Fruit fly (Drosophila melanogaster) Kc167 (cell line): ENCODE results near the gene FASN1.

ENCODE experiments used
- Myc ChIP-seq: fragments of >200 bp; optimal IDR thresholded peaks from 2 replicates; lab custom pipeline; 2017; ENCODE audit warnings: missing external identifiers
- Sin3A ChIP-seq: fragments of >200 bp; optimal IDR thresholded peaks from 2 replicates; lab custom pipeline; 2018; ENCODE audit warnings: missing external identifiers
- h ChIP-seq: fragments of >200 bp; optimal IDR thresholded peaks from 3 replicates; lab custom pipeline; 2018; ENCODE audit warnings: missing external identifiers

DNA sequence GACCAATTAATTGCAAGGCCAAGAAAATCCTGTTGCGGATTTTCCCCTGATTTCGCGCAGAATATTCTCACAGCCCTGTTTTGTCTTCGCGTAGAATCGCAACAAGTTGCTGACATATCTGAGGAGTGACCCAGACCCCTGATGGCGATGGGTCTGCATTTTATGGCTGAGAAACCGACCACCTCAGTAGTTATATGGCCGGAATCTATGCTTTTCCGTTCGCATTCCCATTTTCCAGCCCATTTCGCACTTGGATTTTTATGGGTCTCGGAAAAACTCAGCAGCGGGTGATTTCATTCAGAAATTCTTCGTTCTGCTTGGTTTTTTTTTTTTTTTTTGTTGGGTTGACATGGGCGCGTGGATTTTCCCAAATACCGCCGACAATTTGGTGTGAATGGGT is 26.5 kb downstream of the FASN1 start:
- TF ChIP-seq h: no peak
- no peak for TF ChIP-seq Myc (lab: Kevin White, UChicago)
- no peak for TF ChIP-seq Sin3A (lab: Kevin White, UChicago)
